Worm (Caenorhabditis elegans): ENCODE measurements around the gene wee-1.3.

DNA sequence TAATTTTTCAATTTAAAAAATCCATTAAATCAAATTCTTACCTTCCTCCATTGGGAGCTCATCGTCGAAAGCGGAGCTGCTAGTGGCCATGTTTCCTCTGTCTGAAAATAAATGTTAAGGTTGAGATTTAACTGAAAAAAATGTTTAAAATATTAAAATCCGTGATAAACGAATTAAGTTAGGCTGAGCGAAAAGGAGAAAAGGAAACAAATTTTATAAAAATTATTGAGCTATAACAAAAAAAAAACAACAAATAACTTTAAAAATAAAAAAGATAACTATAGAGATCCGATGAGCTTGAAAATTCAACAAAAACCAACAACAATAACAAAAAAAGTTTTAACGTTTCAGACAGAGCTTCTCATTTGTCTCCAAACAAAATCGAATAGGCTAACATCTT is 26.5 kb upstream of the wee-1.3 start, which contains the start of gene pno-1:
- TF ChIP-seq elt-3 (tag; optimal IDR thresholded peaks at IDR 0.05) (no peak), snpc-4 (tag; optimal IDR thresholded peaks at IDR 0.05) (no peak), ces-1 (GFP tag; optimal IDR thresholded peaks at IDR 0.05) (no peak), sem-2 (GFP tag; optimal IDR thresholded peaks at IDR 0.05) (no peak), nhr-237 (tag; optimal IDR thresholded peaks at IDR 0.05) (no peak), mls-2 (tag; optimal IDR thresholded peaks at IDR 0.05) (no peak), lsy-2 (tag; optimal IDR thresholded peaks at IDR 0.05) (no peak), unc-120 (tag; optimal IDR thresholded peaks at IDR 0.05; ENCODE audit: poor library complexity, severe bottlenecking) (no peak), lin-13 (tag; optimal IDR thresholded peaks at IDR 0.05) (no peak), mab-5 (tag; optimal IDR thresholded peaks at IDR 0.05) (no peak), unc-39 (tag; optimal IDR thresholded peaks at IDR 0.05) (no peak)

Measured in whole organism, mixed stage, embryonic.